Worm (Caenorhabditis elegans): Measurements from ENCODE around the gene T10B10.4.
A peak's percentile ranks its signal among the peaks of the same experiment; 100 is the strongest.

T10B10.4 gene

DNA sequence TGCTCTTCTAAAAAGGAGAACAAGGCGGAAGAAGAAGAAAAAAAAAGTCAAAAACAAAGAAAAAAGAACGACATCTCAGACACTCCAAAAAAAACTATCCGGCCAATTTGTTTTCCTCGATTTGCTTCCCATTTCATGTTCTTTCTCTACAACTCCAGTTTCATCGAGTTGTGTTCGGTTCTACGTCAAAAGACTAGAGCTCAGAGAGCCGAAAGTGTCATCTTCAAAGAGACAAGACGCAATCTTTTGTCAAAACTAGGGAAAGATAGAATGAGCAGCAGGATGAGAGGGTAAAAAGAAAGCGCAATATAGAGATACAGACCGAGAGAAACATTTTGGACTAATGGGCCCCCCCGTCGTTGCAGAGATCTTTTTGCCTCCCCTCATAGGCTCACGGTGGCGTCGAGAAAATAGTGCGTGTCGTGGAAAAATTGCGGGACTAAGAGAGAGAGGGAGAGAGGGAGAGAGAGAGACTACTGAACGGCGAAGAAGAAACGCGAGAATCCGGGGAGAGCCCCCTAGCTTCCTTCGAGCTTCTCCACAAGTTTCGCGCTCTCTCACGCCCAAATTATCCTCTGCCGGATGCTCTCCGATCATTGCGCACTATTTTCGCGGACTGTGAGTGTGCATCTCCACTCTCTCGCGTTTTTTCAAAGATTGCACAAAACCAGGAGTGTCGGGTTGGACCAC lies 792 bp upstream of the T10B10.4 start (continued):
- TF ChIP-seq nhr-90 (tag; optimal IDR thresholded peaks at IDR 0.05; ENCODE audit: poor library complexity), result no peak
- no peak for TF ChIP-seq ztf-11 (tag; optimal IDR thresholded peaks at IDR 0.05)
- TF ChIP-seq zip-4 (GFP tag; optimal IDR thresholded peaks at IDR 0.05), result peak; percentile 4
- TF ChIP-seq unc-130 (tag; optimal IDR thresholded peaks at IDR 0.05), result peak; percentile 44
- no peak for TF ChIP-seq unc-30 (tag; optimal IDR thresholded peaks at IDR 0.05)
- TF ChIP-seq ceh-82 (tag; optimal IDR thresholded peaks at IDR 0.05), result peak; percentile 56 to 62 (median 58)
- TF ChIP-seq mef-2 (tag; optimal IDR thresholded peaks at IDR 0.05), result no peak
- no peak for TF ChIP-seq elt-2 (tag; optimal IDR thresholded peaks at IDR 0.05)
- peak; percentile 44 for TF ChIP-seq isw-1 (GFP tag; IDR thresholded peaks at IDR 0.05)
- peak; percentile 15 for TF ChIP-seq mep-1 (tag; optimal IDR thresholded peaks at IDR 0.05)

- TF ChIP-seq lin-14 (GFP tag; optimal IDR thresholded peaks at IDR 0.05) (peak; percentile 38), efl-1 (optimal IDR thresholded peaks at IDR 0.05) (no peak), efl-1 (GFP tag; optimal IDR thresholded peaks at IDR 0.05 in 1 of 2) (peak in 1 of 2 experiments; percentile 38), C34B4.2 (tag; optimal IDR thresholded peaks at IDR 0.05) (no peak)
These were observed 1.4 kb downstream of the T10B10.4 start for ce11 chrX:15191370-15191769.

DNA sequence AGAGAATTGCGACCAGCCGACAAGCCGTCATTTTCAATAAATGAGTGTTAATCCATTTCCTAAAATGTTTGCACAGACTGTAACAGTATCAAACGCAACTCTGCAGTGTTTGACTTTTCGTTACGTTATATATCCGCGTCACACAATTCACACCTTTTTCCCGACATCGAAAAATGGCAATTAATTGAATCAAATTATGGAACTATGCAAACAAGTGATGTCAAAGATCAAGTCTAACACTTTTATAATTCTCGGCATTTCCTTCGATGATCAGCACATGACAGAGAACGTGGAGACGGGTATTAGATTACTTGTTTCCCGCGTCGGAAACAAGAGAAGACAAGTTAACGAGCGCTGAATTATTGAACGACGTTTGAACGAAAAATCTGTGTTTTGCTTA lies 4.4 kb downstream of the T10B10.4 start, which contains the start of gene phat-6:
TSS of gene phat-6 (minus strand) at position 101 of the 400 bp plus-strand sequence.
- peak; percentile 20 for TF ChIP-seq nhr-47 (tag; optimal IDR thresholded peaks at IDR 0.05)
- no peak for TF ChIP-seq fkh-4 (tag; optimal IDR thresholded peaks at IDR 0.05; ENCODE audit: borderline replicate concordance)
- TF ChIP-seq ceh-88 (GFP tag; IDR thresholded peaks at IDR 0.05), result no peak
- no peak for TF ChIP-seq ceh-82 (tag; optimal IDR thresholded peaks at IDR 0.05)
- no peak for TF ChIP-seq lsy-2 (tag; optimal IDR thresholded peaks at IDR 0.05)
- TF ChIP-seq nhr-77 (tag; optimal IDR thresholded peaks at IDR 0.05), result no peak
- TF ChIP-seq aha-1 (tag; optimal IDR thresholded peaks at IDR 0.05), result no peak
- TF ChIP-seq tbx-2 (tag; optimal IDR thresholded peaks at IDR 0.05), result peak; percentile 23
- TF ChIP-seq ceh-8 (GFP tag; optimal IDR thresholded peaks at IDR 0.05), result no peak
- TF ChIP-seq lin-39 (tag; optimal IDR thresholded peaks at IDR 0.05), result no peak
- no peak for TF ChIP-seq nhr-20 (tag; optimal IDR thresholded peaks at IDR 0.05)
- no peak for TF ChIP-seq nhr-11 (tag; optimal IDR thresholded peaks at IDR 0.05)
- no peak for TF ChIP-seq elt-3 (tag; optimal IDR thresholded peaks at IDR 0.05)
- TF ChIP-seq sptf-1 (tag; optimal IDR thresholded peaks at IDR 0.05), result no peak
- no peak for TF ChIP-seq unc-130 (tag; optimal IDR thresholded peaks at IDR 0.05)
- TF ChIP-seq nhr-71 (tag; optimal IDR thresholded peaks at IDR 0.05), result peak; percentile 50
- TF ChIP-seq nhr-84 (tag; optimal IDR thresholded peaks at IDR 0.05), result no peak
- no peak for TF ChIP-seq jun-1 (tag; optimal IDR thresholded peaks at IDR 0.05)
- no peak for TF ChIP-seq ceh-90 (tag; optimal IDR thresholded peaks at IDR 0.05)
- TF ChIP-seq dsc-1 (tag; optimal IDR thresholded peaks at IDR 0.05), result no peak
- no peak for TF ChIP-seq ztf-11 (tag; optimal IDR thresholded peaks at IDR 0.05)
- no peak for TF ChIP-seq mep-1 (tag; optimal IDR thresholded peaks at IDR 0.05)
- no peak for TF ChIP-seq Y116A8C.19 (tag; optimal IDR thresholded peaks at IDR 0.05; ENCODE audit: borderline replicate concordance)
- no peak for TF ChIP-seq nhr-19 (GFP tag; conservative IDR thresholded peaks at IDR 0.05)
- TF ChIP-seq unc-86 (tag; optimal IDR thresholded peaks at IDR 0.05), result peak; percentile 12
- TF ChIP-seq ama-1 (optimal IDR thresholded peaks at IDR 0.05), result no peak
- TF ChIP-seq lir-3 (tag; optimal IDR thresholded peaks at IDR 0.05; ENCODE audit: poor library complexity), result no peak
- TF ChIP-seq hlh-4 (tag; optimal IDR thresholded peaks at IDR 0.05), result no peak
- no peak for TF ChIP-seq unc-30 (tag; optimal IDR thresholded peaks at IDR 0.05)
- no peak for TF ChIP-seq mab-9 (GFP tag; IDR thresholded peaks at IDR 0.05)
- TF ChIP-seq isw-1 (GFP tag; IDR thresholded peaks at IDR 0.05), result no peak
- no peak for TF ChIP-seq snu-23 (GFP tag; optimal IDR thresholded peaks at IDR 0.05)
- TF ChIP-seq nhr-76 (tag; optimal IDR thresholded peaks at IDR 0.05), result no peak
- TF ChIP-seq aly-2 (tag; optimal IDR thresholded peaks at IDR 0.05), result no peak
- TF ChIP-seq fkh-8 (tag; optimal IDR thresholded peaks at IDR 0.05), result peak; percentile 3
- TF ChIP-seq lin-15B (tag; optimal IDR thresholded peaks at IDR 0.05), result no peak
- TF ChIP-seq tlp-1 (tag; optimal IDR thresholded peaks at IDR 0.05), result no peak
- no peak for TF ChIP-seq nhr-237 (tag; optimal IDR thresholded peaks at IDR 0.05)
- TF ChIP-seq efl-3 (GFP tag; optimal IDR thresholded peaks at IDR 0.05), result no peak
- TF ChIP-seq zip-4 (GFP tag; optimal IDR thresholded peaks at IDR 0.05), result no peak
- no peak for TF ChIP-seq blmp-1 (tag; optimal IDR thresholded peaks at IDR 0.05)
- TF ChIP-seq xbp-1 (tag; optimal IDR thresholded peaks at IDR 0.05), result no peak
- TF ChIP-seq lin-14 (GFP tag; optimal IDR thresholded peaks at IDR 0.05), result peak; percentile 27
